Worm (Caenorhabditis elegans): ENCODE data around the gene epc-1.

- TF ChIP-seq him-1 (tag; optimal IDR thresholded peaks at IDR 0.05), result no peak
- TF ChIP-seq W03F9.2 (tag; optimal IDR thresholded peaks at IDR 0.05), result no peak
These were observed 16.5 kb downstream of the epc-1 start for ce11 chrIII:12591923-12592322.

Data from whole organism, L4/young adult.